Worm (Caenorhabditis elegans) whole organism, late embryonic: Measurements from ENCODE around the gene H12D21.10.

ENCODE experiments used
- C08G9.2 ChIP-seq: sonication (generic microtip); optimal IDR thresholded peaks from 2 replicates; lab custom pipeline; 2016; ENCODE audit warnings: mild to moderate bottlenecking, missing genetic modification characterization, moderate library complexity, missing compliant biosample characterization
- C38D4.7 ChIP-seq: fragments of 200-800 bp; sonication (Bioruptor generic); optimal IDR thresholded peaks from 2 replicates; lab custom pipeline; 2018; ENCODE audit warnings: mild to moderate bottlenecking, missing genetic modification characterization, moderate library complexity, missing compliant biosample characterization
- F13H6.1 ChIP-seq: sonication (generic microtip); optimal IDR thresholded peaks from 2 replicates; lab custom pipeline; 2016; ENCODE audit warnings: missing genetic modification characterization, missing compliant biosample characterization
- T23F11.4 ChIP-seq: fragments of 200-800 bp; sonication (Bioruptor generic); optimal IDR thresholded peaks from 2 replicates; lab custom pipeline; 2018; ENCODE audit warnings: mild to moderate bottlenecking, missing genetic modification characterization, missing compliant biosample characterization
- Y22D7AL.16 ChIP-seq: sonication (generic microtip); optimal IDR thresholded peaks from 2 replicates; lab custom pipeline; 2016; ENCODE audit warnings: missing genetic modification characterization, missing compliant biosample characterization
- ama-1 ChIP-seq: fragments of 150-350 bp; optimal IDR thresholded peaks from 2 replicates; lab custom pipeline; 2014
- ceh-18 ChIP-seq: sonication (generic microtip); optimal IDR thresholded peaks from 2 replicates; lab custom pipeline; 2016; ENCODE audit warnings: missing genetic modification characterization, missing compliant biosample characterization
- ceh-19 ChIP-seq: fragments of 200-800 bp; sonication (Bioruptor generic); optimal IDR thresholded peaks from 2 replicates; lab custom pipeline; 2018; ENCODE audit warnings: mild to moderate bottlenecking, missing genetic modification characterization, missing compliant biosample characterization
- ceh-2 ChIP-seq: sonication (generic microtip); optimal IDR thresholded peaks from 2 replicates; lab custom pipeline; 2016; ENCODE audit warnings: missing genotype, missing genetic modification characterization, missing compliant biosample characterization
- ceh-30 ChIP-seq: fragments of 150-350 bp; optimal IDR thresholded peaks from 2 replicates; lab custom pipeline; 2014; ENCODE audit warnings: missing biosample characterization, missing genetic modification characterization
- ceh-34 ChIP-seq: sonication (generic microtip); optimal IDR thresholded peaks from 2 replicates; lab custom pipeline; 2016; ENCODE audit warnings: mild to moderate bottlenecking, missing genetic modification characterization, missing compliant biosample characterization
- ceh-45 ChIP-seq: fragments of 200-800 bp; sonication (Bioruptor generic); IDR thresholded peaks from 2 replicates; pipeline ENCODE4 v1.3.6; 2022; ENCODE audit warnings: missing genetic modification reagents, missing genetic modification characterization, missing compliant biosample characterization
- ceh-9 ChIP-seq: sonication (generic microtip); optimal IDR thresholded peaks from 2 replicates; lab custom pipeline; 2016; ENCODE audit warnings: mild to moderate bottlenecking, missing genetic modification characterization, inconsistent platforms, missing compliant biosample characterization
- che-1 ChIP-seq: sonication (generic microtip); optimal IDR thresholded peaks from 2 replicates; lab custom pipeline; 2016; ENCODE audit warnings: mild to moderate bottlenecking, missing genetic modification characterization, missing compliant biosample characterization
- dmd-4 ChIP-seq: sonication (generic microtip); optimal IDR thresholded peaks from 2 replicates; lab custom pipeline; 2016; ENCODE audit warnings: borderline replicate concordance, missing genetic modification characterization, missing compliant biosample characterization
- dve-1 ChIP-seq: sonication (generic microtip); optimal IDR thresholded peaks from 2 replicates; lab custom pipeline; 2017; ENCODE audit warnings: antibody characterized with exemption, mild to moderate bottlenecking, missing genetic modification characterization, missing compliant biosample characterization
- elt-4 ChIP-seq: sonication (generic microtip); optimal IDR thresholded peaks from 2 replicates; lab custom pipeline; 2016; ENCODE audit warnings: missing genetic modification characterization, missing compliant biosample characterization
- ets-4 ChIP-seq: sonication (generic microtip); optimal IDR thresholded peaks from 2 replicates; lab custom pipeline; 2016; ENCODE audit warnings: missing genetic modification characterization, missing compliant biosample characterization
- fkh-6 ChIP-seq: sonication (generic microtip); optimal IDR thresholded peaks from 2 replicates; lab custom pipeline; 2016; ENCODE audit warnings: missing genetic modification characterization, missing compliant biosample characterization
- hlh-30 ChIP-seq: sonication (generic microtip); optimal IDR thresholded peaks from 2 replicates; lab custom pipeline; 2017; ENCODE audit warnings: antibody characterized with exemption, missing genetic modification characterization, missing compliant biosample characterization; ENCODE audit not compliant: insufficient read depth
- hlh-6 ChIP-seq: sonication (generic microtip); optimal IDR thresholded peaks from 2 replicates; lab custom pipeline; 2016; ENCODE audit warnings: missing genotype, missing genetic modification characterization, missing compliant biosample characterization
- hlh-8 ChIP-seq: sonication (generic microtip); optimal IDR thresholded peaks from 2 replicates; lab custom pipeline; 2016; ENCODE audit warnings: missing genotype, missing genetic modification characterization, missing compliant biosample characterization
- lin-11 ChIP-seq: fragments of 200-800 bp; sonication (Bioruptor generic); optimal IDR thresholded peaks from 2 replicates; lab custom pipeline; 2018; ENCODE audit warnings: mild to moderate bottlenecking, missing genetic modification characterization, missing compliant biosample characterization
- mec-3 ChIP-seq: sonication (generic microtip); optimal IDR thresholded peaks from 2 replicates; lab custom pipeline; 2016; ENCODE audit warnings: borderline replicate concordance, missing genetic modification characterization, missing compliant biosample characterization
- nfya-1 ChIP-seq: sonication (generic microtip); optimal IDR thresholded peaks from 2 replicates; lab custom pipeline; 2017; ENCODE audit warnings: missing genetic modification characterization, mild to moderate bottlenecking, missing compliant biosample characterization, antibody characterized with exemption, moderate library complexity
- nhr-11 ChIP-seq: fragments of 150-350 bp; optimal IDR thresholded peaks from 2 replicates; lab custom pipeline; 2014; ENCODE audit warnings: missing biosample characterization, missing genetic modification characterization
- nhr-232 ChIP-seq: sonication (generic microtip); optimal IDR thresholded peaks from 2 replicates; lab custom pipeline; 2016; ENCODE audit warnings: missing genetic modification characterization, missing compliant biosample characterization
- npax-4 ChIP-seq: sonication (generic microtip); optimal IDR thresholded peaks from 2 replicates; lab custom pipeline; 2016; ENCODE audit warnings: missing genetic modification characterization, missing compliant biosample characterization
- odd-2 ChIP-seq: sonication (generic microtip); optimal IDR thresholded peaks from 2 replicates; lab custom pipeline; 2017; ENCODE audit warnings: antibody characterized with exemption, mild to moderate bottlenecking, missing genetic modification characterization, missing compliant biosample characterization
- pax-1 ChIP-seq: fragments of 150-350 bp; optimal IDR thresholded peaks from 2 replicates; lab custom pipeline; 2014; ENCODE audit warnings: missing biosample characterization, missing genetic modification characterization
- pqm-1 ChIP-seq: sonication (generic microtip); optimal IDR thresholded peaks from 2 replicates; lab custom pipeline; 2016; ENCODE audit warnings: missing genetic modification characterization, missing compliant biosample characterization
- sdc-2 ChIP-seq: sonication (generic microtip); optimal IDR thresholded peaks from 2 replicates; lab custom pipeline; 2016; ENCODE audit warnings: missing genotype, missing genetic modification characterization, missing compliant biosample characterization
- sox-2 ChIP-seq: fragments of 200-800 bp; sonication (Bioruptor generic); IDR thresholded peaks from 2 replicates; pipeline ENCODE4 v1.3.6; 2022; ENCODE audit warnings: missing genetic modification reagents, missing genetic modification characterization, missing compliant biosample characterization
- syd-9 ChIP-seq: sonication (generic microtip); optimal IDR thresholded peaks from 2 replicates; lab custom pipeline; 2016; ENCODE audit warnings: mild to moderate bottlenecking, missing genetic modification characterization, moderate library complexity, missing compliant biosample characterization
- tbx-7 ChIP-seq: sonication (generic microtip); optimal IDR thresholded peaks from 2 replicates; lab custom pipeline; 2016; ENCODE audit warnings: missing genotype, missing genetic modification characterization, missing compliant biosample characterization
- unc-3 ChIP-seq, 2 experiments: fragments of 200-800 bp in 1 of 2; sonication (Bioruptor generic) in 1 of 2; sonication (generic microtip) in 1 of 2; conservative IDR thresholded peaks in 1 of 2; optimal IDR thresholded peaks in 1 of 2; 2 replicates each; pipeline versions ENCODE4 v1.3.6 to Lab custom; 2016 to 2022; ENCODE audit warnings: missing compliant biosample characterization in 2 of 2, missing genetic modification characterization in 2 of 2, missing genetic modification reagents in 1 of 2
- unc-55 ChIP-seq: sonication (generic microtip); optimal IDR thresholded peaks from 2 replicates; lab custom pipeline; 2017; ENCODE audit warnings: missing biosample characterization, missing genetic modification reagents, missing genetic modification characterization
- zip-5 ChIP-seq: sonication (generic microtip); optimal IDR thresholded peaks from 2 replicates; lab custom pipeline; 2016; ENCODE audit warnings: missing genetic modification characterization, missing compliant biosample characterization
- ztf-16 ChIP-seq: sonication (generic microtip); optimal IDR thresholded peaks from 2 replicates; lab custom pipeline; 2017; ENCODE audit warnings: missing genetic modification characterization, missing compliant biosample characterization

The H12D21.10 gene

ce11 chrV:14897731-14898130 lies 1.9 kb upstream of the H12D21.10 start, which contains the start of gene H12D21.6:
H12D21.6 (minus strand) TSS chrV:14897831.
- TF ChIP-seq nhr-232 (no peak), hlh-6 (no peak), zip-5 (tag; lab: Kevin White, UChicago) (no peak), ceh-34 (tag; lab: Kevin White, UChicago) (no peak), npax-4 (tag; lab: Kevin White, UChicago) (no peak)

ce11 chrV:14900905-14901304 lies 1.3 kb downstream of the H12D21.10 start:
- TF ChIP-seq C38D4.7 (no peak), nhr-11 (no peak), elt-4 (tag; lab: Kevin White, UChicago) (no peak), ceh-45 (GFP tag; lab: Robert Waterston, UW) (no peak), ama-1 (lab: Kevin White, UChicago) (no peak), che-1 (tag; lab: Kevin White, UChicago) (no peak), nfya-1 (no peak), sox-2 (no peak), tbx-7 (tag; lab: Kevin White, UChicago) (no peak), lin-11 (tag; lab: Kevin White, UChicago) (no peak), ceh-34 (tag; lab: Kevin White, UChicago) (no peak), ceh-2 (tag; lab: Kevin White, UChicago) (no peak), ceh-18 (tag; lab: Kevin White, UChicago) (no peak), zip-5 (tag; lab: Kevin White, UChicago) (no peak), syd-9 (tag; lab: Kevin White, UChicago) (no peak), Y22D7AL.16 (tag; lab: Kevin White, UChicago) (no peak)

ce11 chrV:14907445-14907844 lies 7.8 kb downstream of the H12D21.10 start:
- no peak for TF ChIP-seq sox-2
- no peak for TF ChIP-seq che-1 (tag; lab: Kevin White, UChicago)
- no peak for TF ChIP-seq pax-1 (tag; lab: Kevin White, UChicago)
- TF ChIP-seq npax-4 (tag; lab: Kevin White, UChicago): no peak
- no peak for TF ChIP-seq F13H6.1 (tag; lab: Kevin White, UChicago)
- TF ChIP-seq ztf-16 (tag; lab: Kevin White, UChicago): no peak
- no peak for TF ChIP-seq elt-4 (tag; lab: Kevin White, UChicago)
- TF ChIP-seq unc-3 (GFP tag; conservative IDR thresholded peaks at IDR 0.05; lab: Robert Waterston, UW): no peak
- no peak for TF ChIP-seq unc-3 (tag; optimal IDR thresholded peaks at IDR 0.05; lab: Kevin White, UChicago)
- TF ChIP-seq fkh-6 (tag; lab: Kevin White, UChicago): no peak
- TF ChIP-seq hlh-8 (tag; lab: Kevin White, UChicago): no peak
- TF ChIP-seq ceh-19 (GFP tag; lab: Kevin White, UChicago): no peak
- TF ChIP-seq odd-2: no peak
- TF ChIP-seq tbx-7 (tag; lab: Kevin White, UChicago): no peak
- TF ChIP-seq syd-9 (tag; lab: Kevin White, UChicago): no peak

ce11 chrV:14909331-14909835 lies 9.8 kb downstream of the H12D21.10 start, which contains the start of gene H12D21.9:
H12D21.9 (minus strand) TSS chrV:14909478.
- no peak for TF ChIP-seq hlh-30
- no peak for TF ChIP-seq ceh-9 (tag; lab: Kevin White, UChicago)
- no peak for TF ChIP-seq mec-3
- no peak for TF ChIP-seq syd-9 (tag; lab: Kevin White, UChicago)
- TF ChIP-seq unc-55 (GFP tag; lab: Kevin White, UChicago): peak; percentile 16
- no peak for TF ChIP-seq dmd-4 (tag; lab: Kevin White, UChicago)
- TF ChIP-seq elt-4 (tag; lab: Kevin White, UChicago): no peak
- TF ChIP-seq sdc-2: no peak
- TF ChIP-seq T23F11.4 (GFP tag; lab: Kevin White, UChicago): no peak
- TF ChIP-seq C08G9.2 (tag; lab: Kevin White, UChicago): no peak
- no peak for TF ChIP-seq pqm-1 (tag; lab: Kevin White, UChicago)
- TF ChIP-seq ztf-16 (tag; lab: Kevin White, UChicago): no peak
- no peak for TF ChIP-seq dve-1 (tag; lab: Kevin White, UChicago)
- TF ChIP-seq fkh-6 (tag; lab: Kevin White, UChicago): no peak
- TF ChIP-seq ets-4 (tag; lab: Kevin White, UChicago): no peak
- peak; percentile 41 for TF ChIP-seq ceh-18 (tag; lab: Kevin White, UChicago)
- no peak for TF ChIP-seq ceh-30 (tag; lab: Kevin White, UChicago)
